Worm (Caenorhabditis elegans) whole organism, L4 larva: ENCODE data around the gene C32C4.3.

Experiments
- madf-9 ChIP-seq: fragments of 200-800 bp; sonication (Bioruptor generic); conservative IDR thresholded peaks from 2 replicates; pipeline ENCODE4 v1.3.6; 2022; ENCODE audit warnings: missing genetic modification reagents, missing genetic modification characterization, missing compliant biosample characterization
- mdl-1 ChIP-seq, 2 experiments: fragments of 150-350 bp in 1 of 2; sonication (generic microtip) in 1 of 2; optimal IDR thresholded peaks; 2 replicates each; lab custom pipeline; 2014 to 2017; ENCODE audit warnings: missing biosample characterization in 2 of 2, missing genetic modification characterization in 2 of 2
- nhr-11 ChIP-seq: fragments of 150-350 bp; optimal IDR thresholded peaks from 2 replicates; lab custom pipeline; 2014; ENCODE audit warnings: missing biosample characterization, missing genetic modification characterization
- set-16 ChIP-seq: fragments of 200-800 bp; sonication (Bioruptor generic); IDR thresholded peaks from 2 replicates; pipeline ENCODE4 v1.3.6; 2022; ENCODE audit warnings: missing genetic modification reagents, missing genetic modification characterization, missing compliant biosample characterization

DNA sequence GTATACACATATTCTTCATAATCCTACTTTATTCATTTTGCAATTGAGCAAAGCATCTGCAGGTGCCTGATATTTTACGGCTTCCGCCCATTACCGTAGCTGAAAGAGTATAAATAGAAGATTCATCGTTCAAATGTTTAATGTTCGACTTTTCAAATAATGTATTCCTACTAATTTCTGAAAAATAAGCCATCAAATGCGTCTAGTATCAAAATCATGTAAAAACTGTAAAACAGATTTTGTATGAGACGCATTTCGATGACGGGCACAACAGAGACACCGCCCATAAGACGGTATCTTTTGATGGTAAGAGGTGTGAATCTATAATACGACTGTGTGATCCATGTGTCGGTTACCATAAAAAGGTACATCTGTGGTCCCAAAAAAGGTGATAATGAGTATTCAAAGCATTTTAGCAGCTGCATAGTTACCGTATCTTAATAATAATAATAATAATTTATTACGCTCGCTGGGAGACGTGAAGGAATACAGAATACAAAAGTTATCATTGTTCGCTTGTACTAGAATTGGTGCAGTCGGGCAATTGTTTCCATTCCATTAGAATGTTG is at the start of gene C32C4.3, which contains the start of gene C32C4.16:
- no peak for TF ChIP-seq mdl-1 (tag; optimal IDR thresholded peaks at IDR 0.05; lab: Kevin White, UChicago)
- TF ChIP-seq madf-9 (GFP tag; lab: Robert Waterston, UW) = no peak
- TF ChIP-seq set-16 (GFP tag; lab: Robert Waterston, UW) = no peak
- no peak for TF ChIP-seq nhr-11
